Worm (Caenorhabditis elegans): Measurements from ENCODE around the gene F56D6.6.

DNA sequence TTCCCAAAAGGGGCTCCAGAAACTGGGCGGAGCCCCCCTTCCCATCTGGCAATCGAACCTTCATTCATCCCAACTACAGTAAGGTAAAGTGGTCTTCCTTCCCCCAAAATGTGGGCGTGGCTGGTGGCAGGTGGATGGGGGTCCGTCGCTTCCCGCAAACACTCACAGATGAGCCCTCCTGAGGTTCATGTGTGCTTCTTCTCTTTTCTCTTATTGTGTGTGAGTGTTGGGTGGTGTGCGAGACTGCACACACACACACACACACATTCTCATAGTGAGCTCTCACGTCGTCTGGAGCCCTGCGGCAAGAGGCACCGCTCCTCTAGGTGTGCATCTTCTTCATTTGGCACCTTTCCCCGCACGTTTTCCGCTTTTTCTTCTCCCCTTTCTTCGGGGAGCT is 48.4 kb upstream of the F56D6.6 start:
- TF ChIP-seq lsy-2 (tag; optimal IDR thresholded peaks at IDR 0.05): no peak
- no peak for TF ChIP-seq snpc-4 (tag; optimal IDR thresholded peaks at IDR 0.05)
- no peak for TF ChIP-seq T20F7.1 (GFP tag; optimal IDR thresholded peaks at IDR 0.05)
- TF ChIP-seq ceh-82 (tag; optimal IDR thresholded peaks at IDR 0.05): no peak
- no peak for TF ChIP-seq egl-27 (tag; optimal IDR thresholded peaks at IDR 0.05)
- no peak for TF ChIP-seq Y48G9A.11 (GFP tag; IDR thresholded peaks at IDR 0.05)

Measured in whole organism, L4 larva.